Worm (Caenorhabditis elegans): ENCODE measurements around the gene F16F9.1.

DNA sequence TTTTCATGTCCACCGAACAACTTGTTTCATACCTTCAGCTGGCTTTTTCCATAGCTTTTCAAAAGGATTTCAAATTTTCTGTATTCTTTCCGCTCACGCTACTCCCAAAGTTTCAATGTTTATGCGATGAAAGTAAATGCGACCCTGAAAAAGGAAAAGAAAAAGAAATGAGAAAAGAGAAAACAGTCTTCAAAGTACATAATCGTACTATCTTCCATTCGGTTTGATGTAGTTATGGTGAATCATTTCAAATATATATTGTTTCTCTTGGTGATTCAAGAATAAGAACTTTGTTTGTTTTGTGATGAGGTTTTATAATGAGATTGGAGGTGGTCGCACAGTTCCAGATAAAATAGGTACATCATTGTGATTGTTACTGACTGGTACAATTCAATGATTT, 7.5 kb upstream of the F16F9.1 start:
- TF ChIP-seq pha-4 (GFP tag; IDR thresholded peaks at IDR 0.05) (no peak), pha-4 (tag; optimal IDR thresholded peaks at IDR 0.05) (no peak), nhr-77 (tag; optimal IDR thresholded peaks at IDR 0.05) (no peak), skn-1 (tag; optimal IDR thresholded peaks at IDR 0.05) (no peak), nhr-237 (tag; optimal IDR thresholded peaks at IDR 0.05) (no peak), php-3 (GFP tag; IDR thresholded peaks at IDR 0.05) (no peak), mdl-1 (tag; optimal IDR thresholded peaks at IDR 0.05) (no peak), hif-1 (tag; optimal IDR thresholded peaks at IDR 0.05) (no peak), aly-2 (tag; optimal IDR thresholded peaks at IDR 0.05) (no peak), Y48G9A.11 (GFP tag; IDR thresholded peaks at IDR 0.05) (no peak), mep-1 (tag; optimal IDR thresholded peaks at IDR 0.05) (no peak), ceh-82 (tag; optimal IDR thresholded peaks at IDR 0.05) (no peak)
